Worm (Caenorhabditis elegans): ENCODE measurements around the gene faah-4.

DNA sequence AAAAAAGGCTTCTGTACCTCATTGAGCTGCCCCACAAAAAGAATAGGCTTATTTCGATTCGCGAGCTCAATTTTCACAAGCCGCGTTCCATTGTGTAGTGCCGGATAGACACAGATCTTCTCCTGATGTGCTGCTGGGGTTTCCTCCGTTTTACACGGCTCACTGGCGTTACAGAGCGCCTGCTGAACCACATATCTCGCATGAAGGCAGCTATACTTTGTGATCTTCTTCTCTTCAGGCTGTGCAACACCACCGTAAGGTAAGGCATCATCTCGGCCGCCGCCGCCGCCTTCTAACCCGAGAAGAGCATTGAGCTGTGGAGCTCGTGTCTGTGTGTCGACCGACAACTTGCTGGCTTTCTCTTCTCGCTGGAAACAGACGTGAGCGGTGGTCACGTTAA lies 56.1 kb downstream of the faah-4 start:
- no peak for TF ChIP-seq nhr-11 (tag; optimal IDR thresholded peaks at IDR 0.05)
- TF ChIP-seq elt-3 (tag; optimal IDR thresholded peaks at IDR 0.05), result no peak
- TF ChIP-seq unc-62 (GFP tag; optimal IDR thresholded peaks at IDR 0.05), result no peak
- no peak for TF ChIP-seq elt-1 (tag; optimal IDR thresholded peaks at IDR 0.05)
- TF ChIP-seq lin-39 (tag; optimal IDR thresholded peaks at IDR 0.05), result no peak
- no peak for TF ChIP-seq unc-39 (tag; optimal IDR thresholded peaks at IDR 0.05)
- no peak for TF ChIP-seq unc-55 (GFP tag; optimal IDR thresholded peaks at IDR 0.05)
- no peak for TF ChIP-seq nhr-12 (tag; optimal IDR thresholded peaks at IDR 0.05)

All from whole organism, L2 larva.